Fruit fly (Drosophila melanogaster): ENCODE measurements around the gene Rpn7.

Rpn7 gene

dm6 chr3R:22411879-22412587 is 49.8 kb downstream of the Rpn7 start (continued):
- TF ChIP-seq Atf-2 (GFP tag; optimal IDR thresholded peaks at IDR 0.05) (no peak), fd64A (GFP tag; optimal IDR thresholded peaks at IDR 0.05) (peak; percentile 9), CG7839 (tag; optimal IDR thresholded peaks at IDR 0.05) (no peak), CG16779 (GFP tag; IDR thresholded peaks at IDR 0.05) (peak; percentile 23; the same call in 1 of the 2 replicates), CG10543 (GFP tag; optimal IDR thresholded peaks at IDR 0.05) (peak; percentile 45)
